Fruit fly (Drosophila melanogaster) whole organism, prepupa: ENCODE measurements around the gene RpS8.

Experiments
- Blimp-1 ChIP-seq: fragments of 200-800 bp; sonication (Bioruptor generic); optimal IDR thresholded peaks from 3 replicates; lab custom pipeline; 2017; ENCODE audit warnings: missing biosample characterization, missing genetic modification characterization, mild to moderate bottlenecking, moderate library complexity, missing genetic modification reagents
- CG10631 ChIP-seq: fragments of 200-800 bp; sonication (Bioruptor generic); optimal IDR thresholded peaks from 2 replicates; lab custom pipeline; 2016; ENCODE audit warnings: missing biosample characterization, missing genetic modification characterization
- CG1621 ChIP-seq: fragments of 200-800 bp; sonication (Bioruptor generic); optimal IDR thresholded peaks from 3 replicates; lab custom pipeline; 2018; ENCODE audit warnings: missing biosample characterization, mild to moderate bottlenecking, missing genetic modification characterization
- CG3032 ChIP-seq: fragments of 200-800 bp; optimal IDR thresholded peaks from 2 replicates; lab custom pipeline; 2019; ENCODE audit warnings: missing biosample characterization, mild to moderate bottlenecking, missing genetic modification characterization, moderate library complexity
- CG31627 ChIP-seq: fragments of 200-800 bp; sonication (Bioruptor generic); optimal IDR thresholded peaks from 3 replicates; lab custom pipeline; 2016; ENCODE audit warnings: missing biosample characterization, missing genetic modification characterization
- CG32006 ChIP-seq: fragments of 200-800 bp; sonication (Bioruptor generic); optimal IDR thresholded peaks from 3 replicates; lab custom pipeline; 2017; ENCODE audit warnings: missing biosample characterization, mild to moderate bottlenecking, missing genetic modification characterization
- CG34406 ChIP-seq: fragments of 200-800 bp; sonication (Bioruptor generic); optimal IDR thresholded peaks from 3 replicates; lab custom pipeline; 2016; ENCODE audit warnings: missing biosample characterization, missing genetic modification characterization
- CG3919 ChIP-seq: fragments of 200-800 bp; sonication (Bioruptor generic); optimal IDR thresholded peaks from 3 replicates; lab custom pipeline; 2016; ENCODE audit warnings: missing biosample characterization, missing genetic modification characterization
- CG6163 ChIP-seq: fragments of 200-800 bp; sonication (Bioruptor generic); IDR thresholded peaks from 3 replicates; pipeline ENCODE4 v1.3.6; 2022; ENCODE audit warnings: missing biosample characterization, missing genetic modification characterization
- CG6276 ChIP-seq: fragments of 200-800 bp; sonication (Bioruptor generic); optimal IDR thresholded peaks from 2 replicates; lab custom pipeline; 2017; ENCODE audit warnings: missing biosample characterization, mild to moderate bottlenecking, missing genetic modification characterization
- CG6792 ChIP-seq: fragments of 200-800 bp; sonication (Bioruptor generic); optimal IDR thresholded peaks from 3 replicates; lab custom pipeline; 2016; ENCODE audit warnings: missing biosample characterization, missing genetic modification characterization
- CG6854 ChIP-seq: fragments of 200-800 bp; sonication (Bioruptor generic); optimal IDR thresholded peaks from 2 replicates; lab custom pipeline; 2017; ENCODE audit warnings: missing biosample characterization, mild to moderate bottlenecking, missing genetic modification characterization
- CG7368 ChIP-seq: fragments of 200-800 bp; sonication (Bioruptor generic); optimal IDR thresholded peaks from 3 replicates; lab custom pipeline; 2016; ENCODE audit warnings: missing biosample characterization, missing genetic modification characterization
- CG8119 ChIP-seq: fragments of 200-800 bp; sonication (Bioruptor generic); IDR thresholded peaks from 3 replicates; pipeline ENCODE4 v1.3.6; 2022; ENCODE audit warnings: missing biosample characterization, missing genetic modification characterization
- CG8319 ChIP-seq: fragments of 200-800 bp; sonication (Bioruptor generic); optimal IDR thresholded peaks from 3 replicates; lab custom pipeline; 2016; ENCODE audit warnings: missing biosample characterization, missing genetic modification characterization
- CG8632 ChIP-seq: fragments of 200-800 bp; sonication (Bioruptor generic); optimal IDR thresholded peaks from 3 replicates; lab custom pipeline; 2016; ENCODE audit warnings: missing biosample characterization, missing genetic modification characterization
- CG9139 ChIP-seq: fragments of 200-800 bp; sonication (Bioruptor generic); optimal IDR thresholded peaks from 3 replicates; lab custom pipeline; 2017; ENCODE audit warnings: missing biosample characterization, mild to moderate bottlenecking, missing genetic modification characterization
- Eip78C ChIP-seq: fragments of 200-800 bp; sonication (Bioruptor generic); peaks from one replicate; lab custom pipeline; 2016; ENCODE audit warnings: missing biosample characterization, missing genetic modification characterization
- Eip93F ChIP-seq: fragments of 200-800 bp; sonication (Bioruptor generic); optimal IDR thresholded peaks from 2 replicates; lab custom pipeline; 2016; ENCODE audit warnings: missing biosample characterization, mild to moderate bottlenecking, missing genetic modification characterization
- Gug ChIP-seq: fragments of 200-800 bp; sonication (Bioruptor generic); IDR thresholded peaks from 2 replicates; pipeline ENCODE4 v1.3.6; 2022; ENCODE audit warnings: missing biosample characterization, missing genetic modification characterization
- Hr38 ChIP-seq: sonication (Bioruptor generic); optimal IDR thresholded peaks from 2 replicates; lab custom pipeline; 2016; ENCODE audit warnings: missing biosample characterization, missing genetic modification characterization
- Hr4 ChIP-seq: fragments of 200-800 bp; sonication (Bioruptor generic); optimal IDR thresholded peaks from 3 replicates; lab custom pipeline; 2016; ENCODE audit warnings: missing biosample characterization, missing genetic modification characterization
- Met ChIP-seq: fragments of 200-800 bp; sonication (Bioruptor generic); optimal IDR thresholded peaks from 3 replicates; lab custom pipeline; 2016; ENCODE audit warnings: missing biosample characterization, missing genetic modification characterization
- OdsH ChIP-seq: fragments of 200-800 bp; sonication (Bioruptor generic); optimal IDR thresholded peaks from 3 replicates; lab custom pipeline; 2016; ENCODE audit warnings: missing biosample characterization, missing genetic modification characterization
- Sox14 ChIP-seq: fragments of 200-800 bp; sonication (Bioruptor generic); optimal IDR thresholded peaks from 3 replicates; lab custom pipeline; 2016; ENCODE audit warnings: missing biosample characterization, missing genetic modification characterization
- dsx ChIP-seq: fragments of 200-800 bp; optimal IDR thresholded peaks from 3 replicates; lab custom pipeline; 2019; ENCODE audit warnings: missing biosample characterization, mild to moderate bottlenecking, missing genetic modification characterization, moderate library complexity; ENCODE audit not compliant: poor library complexity, severe bottlenecking
- eg ChIP-seq: fragments of 200-800 bp; sonication (Bioruptor generic); IDR thresholded peaks from 3 replicates; pipeline ENCODE4 v1.3.6; 2022; ENCODE audit warnings: missing biosample characterization, missing genetic modification characterization
- esn ChIP-seq: fragments of 200-800 bp; sonication (Bioruptor generic); optimal IDR thresholded peaks from 2 replicates; lab custom pipeline; 2016; ENCODE audit warnings: missing biosample characterization, mild to moderate bottlenecking, missing genetic modification characterization, moderate library complexity
- fd59A ChIP-seq: fragments of 200-800 bp; sonication (Bioruptor generic); optimal IDR thresholded peaks from 2 replicates; lab custom pipeline; 2017; ENCODE audit warnings: missing biosample characterization, mild to moderate bottlenecking, missing genetic modification characterization, missing genetic modification reagents
- fkh ChIP-seq: fragments of 200-800 bp; sonication (Bioruptor generic); optimal IDR thresholded peaks from 3 replicates; lab custom pipeline; 2017; ENCODE audit warnings: missing biosample characterization, mild to moderate bottlenecking, missing genetic modification characterization, moderate library complexity
- lz ChIP-seq: fragments of 200-800 bp; sonication (Bioruptor generic); optimal IDR thresholded peaks from 3 replicates; lab custom pipeline; 2016; ENCODE audit warnings: missing biosample characterization, missing genetic modification characterization
- salr ChIP-seq, 2 experiments: fragments of 200-800 bp; sonication (Bioruptor generic); optimal IDR thresholded peaks; 3 replicates each; lab custom pipeline; 2016 to 2018; ENCODE audit warnings: missing biosample characterization in 2 of 2, missing genetic modification characterization in 2 of 2, mild to moderate bottlenecking in 1 of 2
- spab ChIP-seq: fragments of 200-800 bp; sonication (Bioruptor generic); optimal IDR thresholded peaks from 2 replicates; lab custom pipeline; 2017; ENCODE audit warnings: missing biosample characterization, mild to moderate bottlenecking, missing genetic modification characterization, missing genetic modification reagents
- svp ChIP-seq: fragments of 200-800 bp; sonication (Bioruptor generic); peaks from one replicate; lab custom pipeline; 2016; ENCODE audit warnings: missing biosample characterization, missing genetic modification characterization
- topi ChIP-seq: fragments of 200-800 bp; sonication (Bioruptor generic); optimal IDR thresholded peaks from 3 replicates; lab custom pipeline; 2016; ENCODE audit warnings: missing biosample characterization, missing genetic modification characterization
- vri ChIP-seq: fragments of 200-800 bp; sonication (Bioruptor generic); optimal IDR thresholded peaks from 3 replicates; lab custom pipeline; 2016; ENCODE audit warnings: missing biosample characterization, mild to moderate bottlenecking, missing genetic modification characterization

The RpS8 gene

DNA sequence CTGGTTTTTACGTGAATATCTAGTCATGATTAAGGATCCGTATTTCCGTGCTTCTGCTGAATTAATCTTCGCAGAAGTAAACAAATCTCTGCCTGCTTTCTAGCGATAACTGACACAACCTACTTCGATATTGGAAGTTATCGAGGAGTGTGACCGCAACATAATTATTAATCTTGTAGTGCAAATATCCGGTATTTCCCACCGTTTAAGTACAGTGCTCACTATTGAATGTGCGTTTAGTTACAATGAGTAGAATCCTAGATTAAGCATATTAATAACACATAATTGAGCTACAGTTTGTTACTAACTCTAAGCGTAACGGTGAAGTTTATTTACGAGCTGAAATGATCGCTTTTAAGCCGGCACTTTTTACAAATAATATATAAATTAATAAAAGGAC is 1.6 kb upstream of the RpS8 start (continued):
- TF ChIP-seq Gug (GFP tag; lab: Robert Waterston, UW): 0 out of 2 replicates have a peak, but pooled peaks have one; percentile 9

DNA sequence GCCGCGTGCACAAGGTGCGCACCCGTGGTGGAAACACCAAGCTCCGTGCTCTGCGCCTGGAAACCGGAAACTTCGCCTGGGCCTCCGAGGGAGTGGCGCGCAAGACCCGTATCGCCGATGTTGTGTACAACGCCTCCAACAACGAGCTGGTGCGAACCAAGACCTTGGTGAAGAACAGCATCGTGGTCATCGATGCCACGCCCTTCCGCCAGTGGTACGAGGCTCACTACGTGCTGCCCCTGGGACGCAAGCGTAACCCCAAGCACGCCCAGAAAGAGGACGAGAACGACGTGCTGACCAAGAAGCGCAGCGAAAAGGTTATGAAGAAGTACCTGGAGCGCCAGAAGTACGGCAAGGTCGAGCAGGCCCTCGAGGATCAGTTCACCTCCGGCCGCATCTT is 1.4 kb downstream of the RpS8 start:
- no peak for TF ChIP-seq CG8632 (GFP tag; lab: Kevin White, UChicago)
- no peak for TF ChIP-seq Hr38
- TF ChIP-seq CG8119: no peak
- TF ChIP-seq OdsH: no peak
- TF ChIP-seq spab (GFP tag; lab: Kevin White, UChicago): no peak
- TF ChIP-seq topi (GFP tag; lab: Kevin White, UChicago): no peak
- no peak for TF ChIP-seq CG34406 (GFP tag; lab: Kevin White, UChicago)
- no peak for TF ChIP-seq CG9139 (GFP tag; lab: Kevin White, UChicago)
- TF ChIP-seq CG10631 (GFP tag; lab: Kevin White, UChicago): no peak
- no peak for TF ChIP-seq CG6792 (GFP tag; lab: Kevin White, UChicago)
- no peak for TF ChIP-seq Hr4
- TF ChIP-seq CG8319 (GFP tag; lab: Kevin White, UChicago): no peak
- no peak for TF ChIP-seq CG6854 (GFP tag; lab: Kevin White, UChicago)

DNA sequence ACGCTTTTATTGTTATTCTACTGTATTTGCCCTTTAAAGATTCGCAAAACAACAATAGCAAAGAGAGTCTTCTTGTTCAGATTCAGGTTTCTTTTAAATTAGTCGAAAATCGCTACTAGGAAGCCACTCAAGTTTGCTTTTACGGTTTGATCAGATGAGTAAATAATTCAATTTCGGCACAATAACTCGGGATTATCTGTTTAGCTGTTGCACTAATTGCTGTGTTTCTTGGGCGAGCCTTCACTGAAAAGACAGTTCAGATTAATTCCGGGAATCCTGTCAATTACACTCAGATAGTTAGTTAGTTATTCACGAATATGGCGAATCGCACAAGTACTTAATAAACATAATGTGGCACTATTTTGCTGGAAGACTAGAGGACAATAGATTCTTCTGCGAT is 5.3 kb downstream of the RpS8 start:
- TF ChIP-seq CG32006 (GFP tag; lab: Kevin White, UChicago) (no peak), fkh (GFP tag; lab: Kevin White, UChicago) (peak; percentile 42)

- no peak for TF ChIP-seq lz
- TF ChIP-seq esn (GFP tag; lab: Kevin White, UChicago): no peak
- TF ChIP-seq svp (GFP tag; lab: Kevin White, UChicago): no peak
- TF ChIP-seq Blimp-1 (GFP tag; lab: Kevin White, UChicago): no peak
- no peak for TF ChIP-seq CG6276 (GFP tag; lab: Kevin White, UChicago)
- TF ChIP-seq fd59A (GFP tag; lab: Kevin White, UChicago): no peak
- peak; percentile 51 for TF ChIP-seq Sox14
Measured at dm6 chr3R:29867470-29867869, 6.1 kb downstream of the RpS8 start.

- TF ChIP-seq Eip93F (GFP tag; lab: Kevin White, UChicago) (no peak), Met (GFP tag; lab: Kevin White, UChicago) (no peak), esn (GFP tag; lab: Kevin White, UChicago) (no peak), salr (GFP tag; optimal IDR thresholded peaks at IDR 0.05; lab: Kevin White, UChicago) (no peak), CG6276 (GFP tag; lab: Kevin White, UChicago) (no peak), lz (no peak), dsx (GFP tag; lab: Kevin White, UChicago) (peak; percentile 41), topi (GFP tag; lab: Kevin White, UChicago) (no peak), CG1621 (no peak), eg (no peak), Eip78C (GFP tag; lab: Kevin White, UChicago) (peak; percentile 24), CG3919 (GFP tag; lab: Kevin White, UChicago) (no peak)
Measured at dm6 chr3R:29867895-29868294, 6.5 kb downstream of the RpS8 start.

- no peak for TF ChIP-seq CG32006 (GFP tag; lab: Kevin White, UChicago)
- peak; percentile 31 for TF ChIP-seq CG31627
- peak; percentile 70 for TF ChIP-seq fkh (GFP tag; lab: Kevin White, UChicago)
- peak; percentile 68 for TF ChIP-seq Sox14
- no peak for TF ChIP-seq Hr38
- peak; percentile 24 for TF ChIP-seq lz
- peak; percentile 27 for TF ChIP-seq CG6792 (GFP tag; lab: Kevin White, UChicago)
- peak; percentile 42 for TF ChIP-seq Met (GFP tag; lab: Kevin White, UChicago)
- peak; percentile 73 for TF ChIP-seq Eip78C (GFP tag; lab: Kevin White, UChicago)
- TF ChIP-seq Eip93F (GFP tag; lab: Kevin White, UChicago): peak; percentile 72
- TF ChIP-seq CG8319 (GFP tag; lab: Kevin White, UChicago): no peak
- TF ChIP-seq dsx (GFP tag; lab: Kevin White, UChicago): peak; percentile 41
- no peak for TF ChIP-seq salr (GFP tag; optimal IDR thresholded peaks at IDR 0.05; lab: Kevin White, UChicago)
- peak; percentile 36 for TF ChIP-seq CG3032
- no peak for TF ChIP-seq CG7368
- peak; percentile 38 for TF ChIP-seq esn (GFP tag; lab: Kevin White, UChicago)
- TF ChIP-seq CG10631 (GFP tag; lab: Kevin White, UChicago): peak; percentile 12
- no peak for TF ChIP-seq CG8632 (GFP tag; lab: Kevin White, UChicago)
- TF ChIP-seq CG6163 (GFP tag; lab: Robert Waterston, UW): no peak
- peak; percentile 45 for TF ChIP-seq vri (GFP tag; lab: Kevin White, UChicago)
Measured at dm6 chr3R:29868676-29869349, 7.4 kb downstream of the RpS8 start, which contains the start of gene Zip99C. TSS of gene Zip99C (minus strand) at chr3R:29868895.
